Worm (Caenorhabditis elegans): Measurements from ENCODE around the gene rga-4.

The rga-4 gene

ce11 chrV:1366082-1366481, 17.0 kb downstream of the rga-4 start (continued):
- TF ChIP-seq nhr-47 (tag; optimal IDR thresholded peaks at IDR 0.05) (peak; percentile 79), dsc-1 (tag; optimal IDR thresholded peaks at IDR 0.05) (peak; percentile 82), efl-3 (GFP tag; optimal IDR thresholded peaks at IDR 0.05) (no peak), nhr-77 (tag; optimal IDR thresholded peaks at IDR 0.05) (no peak), mep-1 (tag; optimal IDR thresholded peaks at IDR 0.05) (peak; percentile 43), lsy-2 (tag; optimal IDR thresholded peaks at IDR 0.05) (peak; percentile 32 to 47), mdl-1 (tag; optimal IDR thresholded peaks at IDR 0.05) (peak; percentile 24 to 30), lir-3 (tag; optimal IDR thresholded peaks at IDR 0.05; ENCODE audit: poor library complexity) (peak; percentile 30), dpl-1 (GFP tag; optimal IDR thresholded peaks at IDR 0.05) (peak in 1 of 3 experiments; percentile 24), ceh-82 (tag; optimal IDR thresholded peaks at IDR 0.05) (peak in 2 of 3 experiments; percentile 38 to 47), snpc-4 (tag; optimal IDR thresholded peaks at IDR 0.05) (no peak), ztf-4 (tag; optimal IDR thresholded peaks at IDR 0.05) (peak; percentile 33), lin-14 (GFP tag; optimal IDR thresholded peaks at IDR 0.05) (peak; percentile 98), fkh-8 (tag; optimal IDR thresholded peaks at IDR 0.05) (peak; percentile 94), unc-86 (tag; optimal IDR thresholded peaks at IDR 0.05) (peak; percentile 78), isw-1 (GFP tag; IDR thresholded peaks at IDR 0.05) (peak; percentile 32; the same call in 1 of the 2 replicates), sox-4 (tag; optimal IDR thresholded peaks at IDR 0.05) (no peak), tbx-2 (tag; optimal IDR thresholded peaks at IDR 0.05) (peak; percentile 36)

- TF ChIP-seq efl-3 (GFP tag; optimal IDR thresholded peaks at IDR 0.05) (no peak), elt-3 (tag; optimal IDR thresholded peaks at IDR 0.05) (no peak), C04F5.9 (tag; optimal IDR thresholded peaks at IDR 0.05) (no peak), ceh-82 (tag; optimal IDR thresholded peaks at IDR 0.05) (peak in 1 of 3 experiments; percentile 8), hlh-17 (GFP tag; optimal IDR thresholded peaks at IDR 0.05; ENCODE audit: borderline replicate concordance) (no peak), lin-14 (GFP tag; optimal IDR thresholded peaks at IDR 0.05) (peak; percentile 89), nhr-77 (tag; optimal IDR thresholded peaks at IDR 0.05) (no peak), ceh-8 (GFP tag; optimal IDR thresholded peaks at IDR 0.05) (no peak), jun-1 (tag; optimal IDR thresholded peaks at IDR 0.05) (no peak), pax-3 (tag; optimal IDR thresholded peaks at IDR 0.05) (no peak), nhr-71 (tag; optimal IDR thresholded peaks at IDR 0.05) (peak; percentile 21), zag-1 (tag; optimal IDR thresholded peaks at IDR 0.05) (no peak), mep-1 (tag; optimal IDR thresholded peaks at IDR 0.05) (no peak), tbx-2 (tag; optimal IDR thresholded peaks at IDR 0.05) (no peak), fkh-10 (GFP tag; optimal IDR thresholded peaks at IDR 0.05) (no peak)
Measured at ce11 chrV:1364346-1364745, 18.7 kb downstream of the rga-4 start.

DNA sequence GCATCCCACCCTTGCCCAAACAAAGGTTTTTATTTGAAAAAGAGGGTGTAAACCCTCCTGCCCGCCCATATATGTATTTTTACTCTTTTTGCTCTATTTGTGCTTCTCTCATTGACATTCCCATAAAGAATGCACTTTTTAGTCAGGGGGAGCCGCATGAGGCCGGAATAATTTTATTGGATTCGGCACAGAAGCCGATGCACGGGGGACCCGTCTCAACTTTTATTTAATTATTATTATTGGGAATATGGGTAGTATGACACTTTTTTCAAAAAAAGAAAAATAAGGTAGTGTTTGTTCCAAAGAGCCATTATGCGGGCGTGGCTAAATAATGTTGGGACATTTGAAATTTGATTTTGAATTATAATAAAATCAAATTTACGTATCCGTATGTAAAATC, 21.0 kb downstream of the rga-4 start:
- TF ChIP-seq lin-14 (GFP tag; optimal IDR thresholded peaks at IDR 0.05) (peak; percentile 46), unc-98 (GFP tag; IDR thresholded peaks at IDR 0.05) (no peak)

DNA sequence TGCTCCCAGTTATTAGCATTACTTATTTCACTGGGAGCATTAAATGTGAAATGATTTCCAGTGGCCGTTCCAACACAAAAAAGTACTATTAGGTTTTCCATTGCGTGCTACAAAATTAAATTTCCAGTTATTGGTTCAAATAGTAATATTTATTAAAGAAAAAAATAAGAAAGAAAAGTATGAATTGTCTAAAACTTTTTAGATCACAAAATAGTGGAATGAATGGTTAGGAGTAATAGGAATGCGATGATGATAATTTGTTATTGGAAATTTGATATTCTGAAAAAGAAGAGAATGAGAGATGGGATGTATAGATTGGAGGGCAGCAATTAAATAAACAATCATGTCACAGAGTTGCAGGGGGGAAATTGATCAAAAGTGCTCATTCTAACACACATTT, 25.0 kb downstream of the rga-4 start, which contains the start of gene Y75B7AL.2:
TSS of gene Y75B7AL.2 (minus strand) at position 101 of the 400 bp plus-strand sequence.
- TF ChIP-seq unc-30 (tag; optimal IDR thresholded peaks at IDR 0.05): no peak
- no peak for TF ChIP-seq tbx-2 (tag; optimal IDR thresholded peaks at IDR 0.05)
- no peak for TF ChIP-seq alr-1 (tag; optimal IDR thresholded peaks at IDR 0.05; ENCODE audit: borderline replicate concordance)
- no peak for TF ChIP-seq vab-15 (tag; optimal IDR thresholded peaks at IDR 0.05)
- TF ChIP-seq ets-5 (GFP tag; IDR thresholded peaks at IDR 0.05): no peak
- no peak for TF ChIP-seq nhr-90 (tag; optimal IDR thresholded peaks at IDR 0.05; ENCODE audit: poor library complexity)
- TF ChIP-seq efl-1 (optimal IDR thresholded peaks at IDR 0.05): no peak
- TF ChIP-seq efl-1 (GFP tag; optimal IDR thresholded peaks at IDR 0.05 in 1 of 2): no peak
- TF ChIP-seq efl-3 (GFP tag; optimal IDR thresholded peaks at IDR 0.05): no peak
- no peak for TF ChIP-seq ces-1 (GFP tag; optimal IDR thresholded peaks at IDR 0.05)
- no peak for TF ChIP-seq elt-2 (tag; optimal IDR thresholded peaks at IDR 0.05)
- TF ChIP-seq lin-15B (tag; optimal IDR thresholded peaks at IDR 0.05): no peak
- no peak for TF ChIP-seq nhr-20 (tag; optimal IDR thresholded peaks at IDR 0.05)
- no peak for TF ChIP-seq pax-3 (tag; optimal IDR thresholded peaks at IDR 0.05)
- TF ChIP-seq fkh-8 (tag; optimal IDR thresholded peaks at IDR 0.05): no peak
